Worm (Caenorhabditis elegans) whole organism, midembryonic: ENCODE measurements around the gene gars-1.

ENCODE experiments used
- T22C8.4 ChIP-seq: fragments of 200-800 bp; sonication (Bioruptor generic); IDR thresholded peaks from 2 replicates; pipeline ENCODE4 v1.3.6; 2022; ENCODE audit warnings: missing genetic modification characterization, missing compliant biosample characterization
- flt-1 ChIP-seq: fragments of 200-800 bp; sonication (Bioruptor generic); IDR thresholded peaks from 2 replicates; pipeline ENCODE4 v1.3.6; 2022; ENCODE audit warnings: missing genetic modification characterization, missing compliant biosample characterization
- med-1 ChIP-seq: sonication (generic microtip); optimal IDR thresholded peaks from 2 replicates; lab custom pipeline; 2017; ENCODE audit warnings: missing genetic modification characterization, mild to moderate bottlenecking, missing compliant biosample characterization, antibody characterized with exemption, missing genetic modification reagents; ENCODE audit not compliant: insufficient read depth
- ref-1 ChIP-seq: fragments of 200-800 bp; sonication (Bioruptor generic); conservative IDR thresholded peaks from 2 replicates; pipeline ENCODE4 v1.3.6; 2022; ENCODE audit warnings: missing genetic modification reagents, missing genetic modification characterization, missing compliant biosample characterization
- tab-1 ChIP-seq: fragments of 200-800 bp; sonication (Bioruptor generic); IDR thresholded peaks from 2 replicates; pipeline ENCODE4 v1.3.6; 2022; ENCODE audit warnings: missing genetic modification characterization, missing compliant biosample characterization
- ztf-23 ChIP-seq: fragments of 200-800 bp; sonication (Bioruptor generic); IDR thresholded peaks from 2 replicates; pipeline ENCODE4 v1.3.6; 2022; ENCODE audit warnings: missing genetic modification reagents, missing genetic modification characterization, missing compliant biosample characterization
- ztf-29 ChIP-seq: fragments of 200-800 bp; sonication (Bioruptor generic); IDR thresholded peaks from 2 replicates; pipeline ENCODE4 v1.3.6; 2022; ENCODE audit warnings: missing genetic modification reagents, missing genetic modification characterization, missing compliant biosample characterization

DNA sequence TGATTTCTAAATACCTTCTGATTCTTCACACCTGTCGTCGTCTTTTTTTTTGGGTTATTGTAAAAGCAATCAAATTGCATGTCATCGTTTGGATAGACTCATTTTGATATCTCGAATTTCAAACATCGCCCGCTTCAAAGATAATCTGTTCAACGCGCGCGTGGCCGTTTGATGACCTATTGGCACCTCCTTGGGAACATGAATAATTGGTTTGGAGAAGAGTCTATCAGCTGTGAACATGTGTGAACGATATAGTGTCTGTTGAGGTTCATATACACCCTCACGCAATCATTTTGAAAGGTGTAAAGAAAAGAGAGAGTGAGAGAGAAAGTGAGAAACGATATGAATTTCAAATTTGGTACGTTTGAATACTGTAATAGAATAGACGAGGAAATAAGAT is 42.8 kb downstream of the gars-1 start:
- TF ChIP-seq tab-1 (GFP tag; lab: Robert Waterston, UW) (no peak), ref-1 (GFP tag; lab: Robert Waterston, UW) (no peak), T22C8.4 (no peak), ztf-29 (GFP tag; lab: Robert Waterston, UW) (no peak), flt-1 (GFP tag; lab: Robert Waterston, UW) (no peak), ztf-23 (GFP tag; lab: Robert Waterston, UW) (no peak), med-1 (no peak)
